Worm (Caenorhabditis elegans): Measurements from ENCODE around the gene srz-19.
"Not testable (repeated sequence)": the region's sequence is repeated elsewhere in the genome, so short reads cannot be mapped to it uniquely, and the experiment has no call there.

The srz-19 gene

ce11 chrIV:3918160-3918559, 1.4 kb upstream of the srz-19 start, which contains the start of gene F56D6.23:
Gene F56D6.23 (plus strand): TSS chrIV:3918460.
- no peak for TF ChIP-seq unc-62 (GFP tag; optimal IDR thresholded peaks at IDR 0.05)
- TF ChIP-seq lin-32 (GFP tag; optimal IDR thresholded peaks at IDR 0.05), result no peak
- TF ChIP-seq sem-2 (GFP tag; optimal IDR thresholded peaks at IDR 0.05), result no peak
- TF ChIP-seq M03D4.4 (tag; optimal IDR thresholded peaks at IDR 0.05), result no peak
- TF ChIP-seq flh-1 (GFP tag; optimal IDR thresholded peaks at IDR 0.05), result no peak
- TF ChIP-seq sptf-1 (tag; optimal IDR thresholded peaks at IDR 0.05), result no peak
- no peak for TF ChIP-seq nhr-2 (tag; optimal IDR thresholded peaks at IDR 0.05)
- TF ChIP-seq snpc-4 (tag; optimal IDR thresholded peaks at IDR 0.05), result no peak
- TF ChIP-seq mep-1 (tag; optimal IDR thresholded peaks at IDR 0.05), result no peak
- no peak for TF ChIP-seq hlh-1 (tag; optimal IDR thresholded peaks at IDR 0.05)
- no peak for TF ChIP-seq unc-120 (tag; optimal IDR thresholded peaks at IDR 0.05; ENCODE audit: poor library complexity, severe bottlenecking)
- no peak for TF ChIP-seq mls-2 (tag; optimal IDR thresholded peaks at IDR 0.05)
- TF ChIP-seq nhr-237 (tag; optimal IDR thresholded peaks at IDR 0.05), result no peak

- no peak for TF ChIP-seq sem-2 (GFP tag; optimal IDR thresholded peaks at IDR 0.05)
Observed at ce11 chrIV:3921898-3922297, 2.3 kb downstream of the srz-19 start, which contains the start of gene clec-67. Gene clec-67 (plus strand): TSS chrIV:3922165.

ce11 chrIV:3926117-3926516, 6.5 kb downstream of the srz-19 start, which contains the start of gene clec-68:
Gene clec-68 (plus strand): TSS chrIV:3926417.
- TF ChIP-seq ceh-43 (GFP tag; optimal IDR thresholded peaks at IDR 0.05), result no peak
- TF ChIP-seq ztf-11 (tag; optimal IDR thresholded peaks at IDR 0.05), result no peak
- TF ChIP-seq mab-5 (tag; optimal IDR thresholded peaks at IDR 0.05), result no peak
- no peak for TF ChIP-seq snpc-4 (tag; optimal IDR thresholded peaks at IDR 0.05)
- no peak for TF ChIP-seq ces-1 (GFP tag; optimal IDR thresholded peaks at IDR 0.05)
- no peak for TF ChIP-seq unc-120 (tag; optimal IDR thresholded peaks at IDR 0.05; ENCODE audit: poor library complexity, severe bottlenecking)
- no peak for TF ChIP-seq blmp-1 (tag; optimal IDR thresholded peaks at IDR 0.05)

ce11 chrIV:3932408-3932807, 12.8 kb downstream of the srz-19 start, which contains the start of gene clec-70:
Gene clec-70 (plus strand): TSS chrIV:3932708.
- TF ChIP-seq ztf-11, blmp-1, snpc-4 (tag; optimal IDR thresholded peaks at IDR 0.05): not testable (repeated sequence)

- TF ChIP-seq hlh-1 (tag; optimal IDR thresholded peaks at IDR 0.05) (no peak), nhr-2 (tag; optimal IDR thresholded peaks at IDR 0.05) (no peak), blmp-1 (tag; optimal IDR thresholded peaks at IDR 0.05) (no peak), snpc-4 (tag; optimal IDR thresholded peaks at IDR 0.05) (no peak), sem-2 (GFP tag; optimal IDR thresholded peaks at IDR 0.05) (no peak), nhr-28 (tag; optimal IDR thresholded peaks at IDR 0.05) (no peak), lin-13 (tag; optimal IDR thresholded peaks at IDR 0.05) (no peak), ceh-83 (GFP tag; optimal IDR thresholded peaks at IDR 0.05) (no peak), drap-1 (GFP tag; optimal IDR thresholded peaks at IDR 0.05) (no peak), unc-39 (tag; optimal IDR thresholded peaks at IDR 0.05) (no peak), ceh-43 (GFP tag; optimal IDR thresholded peaks at IDR 0.05) (no peak), tbx-8 (GFP tag; optimal IDR thresholded peaks at IDR 0.05) (no peak)
Observed at ce11 chrIV:3937097-3937496, 17.5 kb downstream of the srz-19 start, which contains the start of gene clec-71. Gene clec-71 (plus strand): TSS chrIV:3937458.

ce11 chrIV:3941658-3942328, 22.2 kb downstream of the srz-19 start, which contains the start of gene clec-174:
Gene clec-174 (minus strand): TSS chrIV:3941708.
- no peak for TF ChIP-seq blmp-1 (tag; optimal IDR thresholded peaks at IDR 0.05)
- no peak for TF ChIP-seq zip-8 (tag; optimal IDR thresholded peaks at IDR 0.05)
- TF ChIP-seq snpc-4 (tag; optimal IDR thresholded peaks at IDR 0.05), result no peak
- TF ChIP-seq nhr-76 (tag; optimal IDR thresholded peaks at IDR 0.05), result no peak

- TF ChIP-seq elt-3 (tag; optimal IDR thresholded peaks at IDR 0.05) (no peak), ceh-83 (GFP tag; optimal IDR thresholded peaks at IDR 0.05) (no peak), hlh-1 (tag; optimal IDR thresholded peaks at IDR 0.05) (no peak), mab-5 (tag; optimal IDR thresholded peaks at IDR 0.05) (no peak), cnd-1 (tag; optimal IDR thresholded peaks at IDR 0.05) (no peak), snpc-4 (tag; optimal IDR thresholded peaks at IDR 0.05) (no peak), pha-4 (tag; optimal IDR thresholded peaks at IDR 0.05) (no peak), unc-62 (GFP tag; optimal IDR thresholded peaks at IDR 0.05) (no peak), lin-13 (tag; optimal IDR thresholded peaks at IDR 0.05) (no peak), M03D4.4 (tag; optimal IDR thresholded peaks at IDR 0.05) (no peak), ceh-39 (tag; optimal IDR thresholded peaks at IDR 0.05) (no peak)
Observed at ce11 chrIV:3943003-3943402, 23.4 kb downstream of the srz-19 start, which contains the start of gene Y46C8AL.11. Gene Y46C8AL.11 (plus strand): TSS chrIV:3943303.
